Fruit fly (Drosophila melanogaster): ENCODE results near the gene loco.

loco gene

dm6 chr3R:22618280-22618679, 20.9 kb downstream of the loco start, which contains the start of gene mRpL45 (continued):
- TF ChIP-seq dati (GFP tag; IDR thresholded peaks at IDR 0.05), result no peak
- no peak for TF ChIP-seq CG18476 (GFP tag; optimal IDR thresholded peaks at IDR 0.05)
- TF ChIP-seq schlank (tag; optimal IDR thresholded peaks at IDR 0.05), result no peak
- no peak for TF ChIP-seq CG4424 (GFP tag; optimal IDR thresholded peaks at IDR 0.05)
- TF ChIP-seq CG6175 (GFP tag; IDR thresholded peaks at IDR 0.05), result no peak
- TF ChIP-seq CG34224 (GFP tag; IDR thresholded peaks at IDR 0.05; ENCODE audit: partially characterized antibody), result peak; percentile 78
- no peak for TF ChIP-seq Lpt (GFP tag; optimal IDR thresholded peaks at IDR 0.05)
- no peak for TF ChIP-seq Xbp1 (GFP tag; optimal IDR thresholded peaks at IDR 0.05)
- TF ChIP-seq fd64A (GFP tag; optimal IDR thresholded peaks at IDR 0.05), result no peak
- TF ChIP-seq sisA (GFP tag; IDR thresholded peaks at IDR 0.05), result no peak
- TF ChIP-seq Neu2 (GFP tag; optimal IDR thresholded peaks at IDR 0.05; ENCODE audit: borderline replicate concordance), result no peak
- TF ChIP-seq run (tag; optimal IDR thresholded peaks at IDR 0.05), result no peak
- TF ChIP-seq Dp (GFP tag; optimal IDR thresholded peaks at IDR 0.05), result peak; percentile 60
- TF ChIP-seq NfI (GFP tag; optimal IDR thresholded peaks at IDR 0.05), result no peak
- TF ChIP-seq dmrt99B (tag; optimal IDR thresholded peaks at IDR 0.05), result no peak
- no peak for TF ChIP-seq CG18599 (GFP tag; optimal IDR thresholded peaks at IDR 0.05)
- no peak for TF ChIP-seq Elba2 (GFP tag; optimal IDR thresholded peaks at IDR 0.05)
- TF ChIP-seq HLH4C (GFP tag; IDR thresholded peaks at IDR 0.05; ENCODE audit: partially characterized antibody), result peak; percentile 80
- no peak for TF ChIP-seq Ptx1 (GFP tag; IDR thresholded peaks at IDR 0.05)
- TF ChIP-seq ssp (GFP tag; IDR thresholded peaks at IDR 0.05), result no peak
- no peak for TF ChIP-seq pum (GFP tag; optimal IDR thresholded peaks at IDR 0.05)
- no peak for TF ChIP-seq CG2202 (tag; optimal IDR thresholded peaks at IDR 0.05)
- TF ChIP-seq Lhr (GFP tag; optimal IDR thresholded peaks at IDR 0.05), result no peak
- TF ChIP-seq CG1792 (GFP tag; optimal IDR thresholded peaks at IDR 0.05), result no peak
- TF ChIP-seq row (GFP tag; IDR thresholded peaks at IDR 0.05), result no peak
- no peak for TF ChIP-seq wor (GFP tag; IDR thresholded peaks at IDR 0.05)
- TF ChIP-seq CG9797 (GFP tag; optimal IDR thresholded peaks at IDR 0.05), result peak; percentile 20
- no peak for TF ChIP-seq pnt (GFP tag; optimal IDR thresholded peaks at IDR 0.05)
- TF ChIP-seq CG15514 (GFP tag; optimal IDR thresholded peaks at IDR 0.05), result no peak
- no peak for TF ChIP-seq fu2 (GFP tag; optimal IDR thresholded peaks at IDR 0.05)
- TF ChIP-seq pb (GFP tag; optimal IDR thresholded peaks at IDR 0.05), result no peak
- no peak for TF ChIP-seq CG11723 (GFP tag; optimal IDR thresholded peaks at IDR 0.05)
- no peak; the same call in 1 of the 2 replicates for TF ChIP-seq sna (GFP tag; IDR thresholded peaks at IDR 0.05; ENCODE audit: partially characterized antibody)
- TF ChIP-seq nerfin-2 (GFP tag; IDR thresholded peaks at IDR 0.05; ENCODE audit: partially characterized antibody), result peak; percentile 55; the same call in 1 of the 2 replicates
- no peak for TF ChIP-seq CG6854 (GFP tag; optimal IDR thresholded peaks at IDR 0.05)
- no peak for TF ChIP-seq lbe (GFP tag; optimal IDR thresholded peaks at IDR 0.05)
- no peak for TF ChIP-seq CG1603 (tag; optimal IDR thresholded peaks at IDR 0.05)
- no peak for TF ChIP-seq chm (GFP tag; IDR thresholded peaks at IDR 0.05)
- no peak for TF ChIP-seq trh (GFP tag; optimal IDR thresholded peaks at IDR 0.05)
- no peak for TF ChIP-seq Side (GFP tag; optimal IDR thresholded peaks at IDR 0.05)
- no peak for TF ChIP-seq salm (tag; optimal IDR thresholded peaks at IDR 0.05)
- no peak for TF ChIP-seq CG2712 (tag; optimal IDR thresholded peaks at IDR 0.05)
- no peak for TF ChIP-seq TFAM (GFP tag; optimal IDR thresholded peaks at IDR 0.05)
- no peak for TF ChIP-seq CG8944 (GFP tag; optimal IDR thresholded peaks at IDR 0.05)
- TF ChIP-seq Hr3 (GFP tag; optimal IDR thresholded peaks at IDR 0.05), result no peak
- no peak for TF ChIP-seq NK7.1 (GFP tag; optimal IDR thresholded peaks at IDR 0.05)
- TF ChIP-seq CG11456 (GFP tag; IDR thresholded peaks at IDR 0.05), result no peak
- TF ChIP-seq CG16813 (GFP tag; IDR thresholded peaks at IDR 0.05; ENCODE audit: partially characterized antibody), result peak; percentile 23; the same call in 1 of the 3 replicates
- no peak for TF ChIP-seq CG12219 (GFP tag; optimal IDR thresholded peaks at IDR 0.05)
- no peak for TF ChIP-seq CG33213 (GFP tag; optimal IDR thresholded peaks at IDR 0.05)
- TF ChIP-seq zen (tag; optimal IDR thresholded peaks at IDR 0.05), result peak; percentile 12
- TF ChIP-seq CG5953 (GFP tag; IDR thresholded peaks at IDR 0.05), result no peak
